Worm (Caenorhabditis elegans) whole organism, L3 larva: ENCODE data around the gene acdh-13.

Source experiments
- R02D3.7 ChIP-seq: fragments of 150-350 bp; optimal IDR thresholded peaks from 2 replicates; lab custom pipeline; 2014; ENCODE audit warnings: missing biosample characterization, missing genetic modification characterization
- ZK546.5 ChIP-seq: sonication (generic microtip); optimal IDR thresholded peaks from 2 replicates; lab custom pipeline; 2017; ENCODE audit warnings: missing biosample characterization, missing genetic modification characterization
- aly-2 ChIP-seq: fragments of 150-350 bp; optimal IDR thresholded peaks from 2 replicates; lab custom pipeline; 2014; ENCODE audit warnings: missing biosample characterization, missing genetic modification characterization
- ama-1 ChIP-seq: fragments of 150-350 bp; optimal IDR thresholded peaks from 2 replicates; lab custom pipeline; 2018
- ceh-16 ChIP-seq: sonication (generic microtip); optimal IDR thresholded peaks from 2 replicates; lab custom pipeline; 2017; ENCODE audit warnings: missing biosample characterization, missing genetic modification characterization
- ceh-9 ChIP-seq: sonication (generic microtip); optimal IDR thresholded peaks from 2 replicates; lab custom pipeline; 2018; ENCODE audit warnings: missing biosample characterization, missing genetic modification characterization
- egl-27 ChIP-seq: sonication (generic microtip); optimal IDR thresholded peaks from 4 replicates; lab custom pipeline; 2017; ENCODE audit warnings: missing biosample characterization, missing genetic modification reagents, missing genetic modification characterization
- egl-5 ChIP-seq: fragments of 150-350 bp; optimal IDR thresholded peaks from 2 replicates; lab custom pipeline; 2017; ENCODE audit warnings: missing biosample characterization, missing genetic modification reagents, missing genetic modification characterization, inconsistent platforms
- elt-1 ChIP-seq: fragments of 150-350 bp; optimal IDR thresholded peaks from 2 replicates; lab custom pipeline; 2014; ENCODE audit warnings: missing biosample characterization, missing genetic modification characterization
- elt-3 ChIP-seq, 3 experiments: fragments of 150-350 bp in 1 of 3; sonication (generic microtip) in 2 of 3; optimal IDR thresholded peaks; 2 replicates in 2 of 3; 4 replicates in 1 of 3; lab custom pipeline; 2014 to 2017; ENCODE audit warnings: missing biosample characterization in 3 of 3, missing genetic modification characterization in 3 of 3
- eor-1 ChIP-seq, 2 experiments: fragments of 150-350 bp; optimal IDR thresholded peaks; 2 replicates each; lab custom pipeline; 2014 to 2018; ENCODE audit warnings: missing biosample characterization in 2 of 2, missing genetic modification characterization in 2 of 2
- fkh-10 ChIP-seq: sonication (generic microtip); optimal IDR thresholded peaks from 2 replicates; lab custom pipeline; 2017; ENCODE audit warnings: missing biosample characterization, missing genetic modification reagents, missing genetic modification characterization
- fos-1 ChIP-seq: fragments of 150-350 bp; optimal IDR thresholded peaks from 2 replicates; lab custom pipeline; 2014; ENCODE audit warnings: missing biosample characterization, missing genetic modification characterization
- hmg-11 ChIP-seq: sonication (generic microtip); optimal IDR thresholded peaks from 2 replicates; lab custom pipeline; 2016; ENCODE audit warnings: missing genetic modification characterization, missing compliant biosample characterization
- jun-1 ChIP-seq: fragments of 150-350 bp; optimal IDR thresholded peaks from 2 replicates; lab custom pipeline; 2014; ENCODE audit warnings: missing biosample characterization, missing genetic modification reagents, missing genetic modification characterization
- lin-15B ChIP-seq: fragments of 150-350 bp; optimal IDR thresholded peaks from 2 replicates; lab custom pipeline; 2014; ENCODE audit warnings: missing biosample characterization, missing genetic modification characterization
- lin-39 ChIP-seq: fragments of 150-350 bp; optimal IDR thresholded peaks from 2 replicates; lab custom pipeline; 2018; ENCODE audit warnings: missing biosample characterization, missing genetic modification reagents, missing genetic modification characterization
- lsy-12 ChIP-seq: sonication (generic microtip); optimal IDR thresholded peaks from 2 replicates; lab custom pipeline; 2016; ENCODE audit warnings: mild to moderate bottlenecking, missing genetic modification characterization, missing compliant biosample characterization
- mml-1 ChIP-seq: fragments of 150-350 bp; sonication (generic microtip); optimal IDR thresholded peaks from 3 replicates; lab custom pipeline; 2014; ENCODE audit warnings: missing biosample characterization, missing genetic modification characterization
- nfya-1 ChIP-seq: sonication (generic microtip); optimal IDR thresholded peaks from 2 replicates; lab custom pipeline; 2017; ENCODE audit warnings: missing genetic modification characterization, mild to moderate bottlenecking, missing compliant biosample characterization, antibody characterized with exemption, moderate library complexity; ENCODE audit not compliant: insufficient read depth
- nhr-11 ChIP-seq: fragments of 150-350 bp; optimal IDR thresholded peaks from 2 replicates; lab custom pipeline; 2014; ENCODE audit warnings: missing biosample characterization, missing genetic modification characterization
- nhr-12 ChIP-seq: fragments of 150-350 bp; optimal IDR thresholded peaks from 2 replicates; lab custom pipeline; 2014; ENCODE audit warnings: missing biosample characterization, missing genetic modification characterization
- nhr-23 ChIP-seq: fragments of 150-350 bp; optimal IDR thresholded peaks from 2 replicates; lab custom pipeline; 2014; ENCODE audit warnings: missing biosample characterization, missing genetic modification reagents, missing genetic modification characterization
- nhr-237 ChIP-seq: fragments of 150-350 bp; optimal IDR thresholded peaks from 2 replicates; lab custom pipeline; 2014; ENCODE audit warnings: missing biosample characterization, missing genetic modification characterization
- nhr-25 ChIP-seq: sonication (generic microtip); optimal IDR thresholded peaks from 2 replicates; lab custom pipeline; 2017; ENCODE audit warnings: missing biosample characterization, missing genetic modification characterization
- nhr-67 ChIP-seq: fragments of 150-350 bp; optimal IDR thresholded peaks from 2 replicates; lab custom pipeline; 2014; ENCODE audit warnings: missing biosample characterization, missing genetic modification characterization
- nhr-77 ChIP-seq: fragments of 150-350 bp; optimal IDR thresholded peaks from 2 replicates; lab custom pipeline; 2014; ENCODE audit warnings: missing biosample characterization, missing genetic modification characterization
- pha-4 ChIP-seq: fragments of 150-350 bp; optimal IDR thresholded peaks from 2 replicates; lab custom pipeline; 2014; ENCODE audit warnings: missing biosample characterization, missing genetic modification reagents, missing genetic modification characterization
- sea-2 ChIP-seq: fragments of 150-350 bp; sonication (generic microtip); optimal IDR thresholded peaks from 4 replicates; lab custom pipeline; 2014; ENCODE audit warnings: missing biosample characterization, missing genetic modification reagents, missing genetic modification characterization
- skn-1 ChIP-seq: fragments of 150-350 bp; optimal IDR thresholded peaks from 2 replicates; lab custom pipeline; 2014; ENCODE audit warnings: missing biosample characterization, missing genetic modification characterization
- snpc-4 ChIP-seq: fragments of 150-350 bp; optimal IDR thresholded peaks from 2 replicates; lab custom pipeline; 2014; ENCODE audit warnings: missing biosample characterization, missing genetic modification characterization
- tbx-2 ChIP-seq: sonication (generic microtip); optimal IDR thresholded peaks from 2 replicates; lab custom pipeline; 2016; ENCODE audit warnings: mild to moderate bottlenecking, missing genetic modification characterization, missing compliant biosample characterization
- unc-39 ChIP-seq: sonication (generic microtip); optimal IDR thresholded peaks from 4 replicates; lab custom pipeline; 2017; ENCODE audit warnings: missing biosample characterization, missing genetic modification characterization
- unc-62 ChIP-seq: fragments of 150-350 bp; sonication (generic microtip); optimal IDR thresholded peaks from 4 replicates; lab custom pipeline; 2014; ENCODE audit warnings: missing biosample characterization, missing genetic modification reagents, missing genetic modification characterization
- zag-1 ChIP-seq: fragments of 150-350 bp; optimal IDR thresholded peaks from 2 replicates; lab custom pipeline; 2014; ENCODE audit warnings: missing biosample characterization, missing genetic modification characterization
- ztf-4 ChIP-seq: fragments of 150-350 bp; optimal IDR thresholded peaks from 2 replicates; lab custom pipeline; 2014; ENCODE audit warnings: missing biosample characterization, missing genetic modification characterization

The acdh-13 gene

DNA sequence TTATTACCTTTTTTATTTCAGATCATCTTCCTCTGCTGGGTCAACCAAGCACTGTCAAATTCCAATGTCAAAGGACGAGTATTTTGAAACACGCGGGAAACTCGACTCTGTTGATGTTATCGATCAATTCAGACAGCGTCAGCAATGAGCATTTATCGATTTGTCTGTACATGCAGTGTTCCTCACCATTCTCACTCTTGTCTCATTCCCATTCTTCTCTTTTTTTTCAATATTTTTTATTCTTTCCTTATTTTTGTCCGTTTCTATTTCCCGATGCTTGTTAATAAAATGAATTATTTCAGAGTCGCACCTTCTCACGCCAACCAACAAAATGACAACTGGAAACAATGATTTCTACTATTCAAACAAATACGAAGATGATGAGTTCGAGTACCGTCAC lies 15.0 kb upstream of the acdh-13 start, which contains the start of gene cks-1:
Gene cks-1, plus strand, starts transcription at position 301 of the 400 bp plus-strand sequence.
- no peak for TF ChIP-seq ztf-4
- TF ChIP-seq ceh-9: no peak
- no peak for TF ChIP-seq fkh-10 (GFP tag; lab: Kevin White, UChicago)
- no peak for TF ChIP-seq pha-4
- no peak for TF ChIP-seq tbx-2 (tag; lab: Kevin White, UChicago)
- TF ChIP-seq egl-27: no peak
- no peak for TF ChIP-seq nhr-25 (tag; lab: Kevin White, UChicago)
- TF ChIP-seq zag-1 (tag; lab: Kevin White, UChicago): no peak
- no peak for TF ChIP-seq skn-1 (tag; lab: Kevin White, UChicago)
- TF ChIP-seq lin-39 (tag; lab: Kevin White, UChicago): no peak
- TF ChIP-seq nfya-1 (tag; lab: Kevin White, UChicago): no peak
- TF ChIP-seq nhr-23 (tag; lab: Kevin White, UChicago): no peak
- TF ChIP-seq elt-3 (tag; optimal IDR thresholded peaks at IDR 0.05; lab: Kevin White, UChicago): no peak
- no peak for TF ChIP-seq egl-5 (tag; lab: Kevin White, UChicago)
- TF ChIP-seq unc-39: no peak
- no peak for TF ChIP-seq jun-1 (tag; lab: Kevin White, UChicago)
- no peak for TF ChIP-seq nhr-67 (tag; lab: Kevin White, UChicago)
- no peak for TF ChIP-seq ZK546.5 (tag; lab: Kevin White, UChicago)
- TF ChIP-seq snpc-4: no peak
- no peak for TF ChIP-seq lsy-12 (tag; lab: Kevin White, UChicago)

DNA sequence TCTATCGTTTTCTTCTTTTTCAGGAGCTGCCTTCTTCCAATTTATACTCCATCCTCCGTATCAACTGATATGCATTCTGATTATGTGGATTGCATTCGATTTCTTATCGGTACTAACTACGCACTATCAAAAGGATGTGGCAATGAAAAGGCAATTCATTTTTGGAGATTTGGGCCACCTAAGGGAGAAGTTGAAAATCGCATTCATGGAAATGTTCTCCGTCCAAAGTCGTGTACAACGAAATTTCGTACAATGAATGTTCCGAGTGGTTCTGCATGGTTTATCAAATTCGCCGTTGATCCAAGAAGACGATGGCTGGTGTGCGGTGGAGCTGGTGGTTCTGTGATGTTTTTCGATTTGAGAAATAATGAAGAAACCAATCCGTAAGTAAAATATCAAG lies 14.1 kb upstream of the acdh-13 start, which contains the start of gene C09G4.4:
Gene C09G4.4, plus strand, starts transcription at position 301 of the 400 bp plus-strand sequence.
- TF ChIP-seq ama-1 (lab: Kevin White, UChicago) (no peak), zag-1 (tag; lab: Kevin White, UChicago) (no peak), egl-5 (tag; lab: Kevin White, UChicago) (no peak), eor-1 (tag; optimal IDR thresholded peaks at IDR 0.05; lab: Kevin White, UChicago) (no peak), nhr-23 (tag; lab: Kevin White, UChicago) (no peak), nhr-25 (tag; lab: Kevin White, UChicago) (no peak), aly-2 (tag; lab: Kevin White, UChicago) (no peak), lin-15B (tag; lab: Kevin White, UChicago) (no peak), ztf-4 (no peak)

DNA sequence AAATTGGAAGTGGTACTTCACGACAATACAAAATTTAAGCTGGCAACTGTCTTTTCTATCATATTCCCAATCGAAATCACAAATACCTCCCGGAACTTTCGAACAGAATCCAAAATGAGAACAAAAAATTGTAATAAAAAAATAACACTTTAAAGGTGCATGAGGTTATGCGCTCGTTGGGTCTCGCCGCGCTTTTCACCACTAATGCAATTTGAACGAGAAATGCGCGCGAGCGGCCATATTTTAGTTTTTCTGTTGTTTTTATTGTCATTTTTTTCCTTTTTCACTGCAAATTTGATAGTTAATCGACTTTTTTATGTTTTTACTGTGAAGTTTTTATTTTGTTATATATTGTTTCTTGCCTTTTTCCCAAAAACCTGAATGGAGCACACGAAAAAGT lies 12.4 kb upstream of the acdh-13 start, which contains the start of gene mes-6:
Gene mes-6, plus strand, starts transcription at position 229 of the 400 bp plus-strand sequence.
- TF ChIP-seq lin-39 (tag; lab: Kevin White, UChicago): peak; percentile 11
- peak; percentile 65 for TF ChIP-seq pha-4
- TF ChIP-seq nfya-1 (tag; lab: Kevin White, UChicago): peak; percentile 57
- TF ChIP-seq nhr-25 (tag; lab: Kevin White, UChicago): peak; percentile 22
- peak; percentile 49 for TF ChIP-seq lin-15B (tag; lab: Kevin White, UChicago)
- no peak for TF ChIP-seq aly-2 (tag; lab: Kevin White, UChicago)
- peak; percentile 48 for TF ChIP-seq hmg-11
- no peak for TF ChIP-seq mml-1 (tag; lab: Kevin White, UChicago)
- TF ChIP-seq egl-5 (tag; lab: Kevin White, UChicago): peak; percentile 55
- TF ChIP-seq elt-1: no peak

DNA sequence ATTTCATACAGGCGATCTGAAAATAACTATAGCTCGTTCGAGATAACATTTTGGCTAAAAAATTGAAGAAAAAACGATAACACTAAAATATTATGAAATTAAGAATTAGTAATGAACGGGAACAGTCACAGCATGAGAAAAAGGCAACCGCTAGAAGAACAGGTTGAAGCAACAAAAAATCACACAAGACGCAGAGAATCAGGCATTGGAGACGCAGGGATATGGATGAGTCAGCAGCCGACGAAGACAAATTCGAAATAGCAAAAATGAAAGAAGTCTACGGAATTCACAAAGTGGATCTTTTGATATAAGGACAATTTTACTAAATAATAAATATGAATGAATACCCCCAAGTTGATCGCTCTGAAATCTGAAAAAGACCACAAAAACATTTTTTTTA lies 11.9 kb upstream of the acdh-13 start, which contains the start of gene tag-77:
Gene tag-77, minus strand, starts transcription at position 15 of the 400 bp plus-strand sequence.
- TF ChIP-seq nhr-77 (tag; lab: Kevin White, UChicago) (no peak), snpc-4 (peak; percentile 50), jun-1 (tag; lab: Kevin White, UChicago) (peak; percentile 34), nhr-25 (tag; lab: Kevin White, UChicago) (peak; percentile 13)

DNA sequence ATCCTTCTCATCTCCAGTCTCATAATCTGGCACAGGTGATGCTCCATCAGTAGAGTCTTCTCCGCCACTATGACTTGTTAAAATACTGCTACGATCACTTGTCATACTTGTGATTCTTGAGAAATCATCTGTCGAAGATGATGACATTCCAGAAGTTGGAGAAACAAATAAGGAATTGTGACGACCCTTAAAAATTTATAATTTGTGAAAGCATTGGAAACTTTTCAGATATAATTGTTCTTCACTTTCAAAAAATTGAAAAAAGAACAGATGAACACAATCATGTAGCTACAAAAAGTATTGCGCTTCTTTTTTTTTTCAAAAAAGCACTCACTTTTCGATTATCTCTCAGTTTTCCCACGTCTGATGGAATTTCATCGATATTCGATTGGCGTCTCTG lies 7.4 kb upstream of the acdh-13 start:
- TF ChIP-seq snpc-4 (no peak), fkh-10 (GFP tag; lab: Kevin White, UChicago) (no peak), nhr-12 (tag; lab: Kevin White, UChicago) (no peak), lin-15B (tag; lab: Kevin White, UChicago) (no peak), mml-1 (tag; lab: Kevin White, UChicago) (no peak), nhr-11 (tag; lab: Kevin White, UChicago) (no peak), R02D3.7 (tag; lab: Kevin White, UChicago) (no peak), nhr-237 (tag; lab: Kevin White, UChicago) (no peak), fos-1 (no peak), hmg-11 (no peak), eor-1 (tag; optimal IDR thresholded peaks at IDR 0.05; lab: Kevin White, UChicago) (no peak), unc-62 (GFP tag; lab: Kevin White, UChicago) (no peak), ceh-16 (no peak), sea-2 (no peak), nhr-23 (tag; lab: Kevin White, UChicago) (no peak)
